Fruit fly (Drosophila melanogaster) whole organism, pupa: ENCODE measurements around the gene CG3224.

ENCODE experiments used
- CG10348 ChIP-seq: fragments of 200-800 bp; sonication (Bioruptor generic); IDR thresholded peaks from 2 replicates; pipeline ENCODE4 v1.3.6; 2022; ENCODE audit warnings: missing biosample characterization, missing genetic modification characterization
- CG12605 ChIP-seq: fragments of 200-800 bp; sonication (Bioruptor generic); IDR thresholded peaks from 2 replicates; pipeline ENCODE4 v1.3.6; 2022; ENCODE audit warnings: missing biosample characterization, missing genetic modification characterization
- CG13204 ChIP-seq: fragments of 200-800 bp; sonication (Bioruptor generic); optimal IDR thresholded peaks from 2 replicates; lab custom pipeline; 2018; ENCODE audit warnings: missing biosample characterization, mild to moderate bottlenecking, missing genetic modification characterization, moderate library complexity
- CG14655 ChIP-seq: fragments of 200-800 bp; sonication (Bioruptor generic); optimal IDR thresholded peaks from 3 replicates; lab custom pipeline; 2017; ENCODE audit warnings: mild to moderate bottlenecking, missing biosample characterization, missing genetic modification reagents, missing genetic modification characterization
- CG15710 ChIP-seq: fragments of 200-800 bp; sonication (Bioruptor generic); optimal IDR thresholded peaks from 2 replicates; lab custom pipeline; 2018; ENCODE audit warnings: missing biosample characterization, mild to moderate bottlenecking, missing genetic modification characterization, moderate library complexity
- CG17806 ChIP-seq: fragments of 200-800 bp; sonication (Bioruptor generic); optimal IDR thresholded peaks from 2 replicates; lab custom pipeline; 2018; ENCODE audit warnings: missing biosample characterization, mild to moderate bottlenecking, missing genetic modification characterization, moderate library complexity
- CG32121 ChIP-seq: fragments of 200-800 bp; sonication (Bioruptor generic); IDR thresholded peaks from 2 replicates; pipeline ENCODE4 v1.3.6; 2022; ENCODE audit warnings: missing biosample characterization, missing genetic modification characterization
- CG34367 ChIP-seq: fragments of 200-800 bp; sonication (Bioruptor generic); optimal IDR thresholded peaks from 2 replicates; lab custom pipeline; 2018; ENCODE audit warnings: missing biosample characterization, mild to moderate bottlenecking, missing genetic modification characterization
- CG4496 ChIP-seq: fragments of 200-800 bp; sonication (Bioruptor generic); IDR thresholded peaks from 3 replicates; pipeline ENCODE4 v1.3.6; 2022; ENCODE audit warnings: missing biosample characterization, missing genetic modification characterization
- CG8159 ChIP-seq: fragments of 200-800 bp; sonication (Bioruptor generic); optimal IDR thresholded peaks from 3 replicates; lab custom pipeline; 2018; ENCODE audit warnings: missing biosample characterization, mild to moderate bottlenecking, missing genetic modification characterization, moderate library complexity
- CG8301 ChIP-seq: fragments of 200-800 bp; sonication (Bioruptor generic); optimal IDR thresholded peaks from 2 replicates; lab custom pipeline; 2018; ENCODE audit warnings: missing biosample characterization, mild to moderate bottlenecking, missing genetic modification characterization
- CG9948 ChIP-seq: fragments of 200-800 bp; sonication (Bioruptor generic); optimal IDR thresholded peaks from 2 replicates; lab custom pipeline; 2018; ENCODE audit warnings: missing biosample characterization, mild to moderate bottlenecking, missing genetic modification characterization, moderate library complexity
- D1 ChIP-seq: fragments of 200-800 bp; sonication (Bioruptor generic); optimal IDR thresholded peaks from 2 replicates; lab custom pipeline; 2018; ENCODE audit warnings: missing biosample characterization, mild to moderate bottlenecking, missing genetic modification characterization, moderate library complexity
- EcR ChIP-seq: fragments of 200-800 bp; sonication (Bioruptor generic); optimal IDR thresholded peaks from 3 replicates; lab custom pipeline; 2019; ENCODE audit warnings: missing biosample characterization, missing genetic modification characterization, mild to moderate bottlenecking, moderate library complexity, missing genetic modification reagents
- Ets98B ChIP-seq: fragments of 200-800 bp; sonication (Bioruptor generic); IDR thresholded peaks from 2 replicates; pipeline ENCODE4 v1.3.6; 2022; ENCODE audit warnings: missing biosample characterization, missing genetic modification characterization
- Pif1A ChIP-seq: fragments of 200-800 bp; sonication (Bioruptor generic); optimal IDR thresholded peaks from 3 replicates; lab custom pipeline; 2016; ENCODE audit warnings: missing biosample characterization, missing genetic modification characterization
- Pif1B ChIP-seq: fragments of 200-800 bp; sonication (Bioruptor generic); optimal IDR thresholded peaks from 3 replicates; lab custom pipeline; 2016; ENCODE audit warnings: missing biosample characterization, missing genetic modification characterization
- Snoo ChIP-seq: fragments of 200-800 bp; sonication (Bioruptor generic); optimal IDR thresholded peaks from 3 replicates; lab custom pipeline; 2017; ENCODE audit warnings: missing biosample characterization, mild to moderate bottlenecking, missing genetic modification characterization, inconsistent platforms
- fd96Ca ChIP-seq: fragments of 200-800 bp; sonication (Bioruptor generic); IDR thresholded peaks from 3 replicates; pipeline ENCODE4 v1.3.6; 2022; ENCODE audit warnings: missing biosample characterization, missing genetic modification characterization
- gl ChIP-seq: fragments of 200-800 bp; sonication (Bioruptor generic); optimal IDR thresholded peaks from 2 replicates; lab custom pipeline; 2018; ENCODE audit warnings: missing biosample characterization, mild to moderate bottlenecking, missing genetic modification characterization
- rn ChIP-seq: fragments of 200-800 bp; sonication (Bioruptor generic); IDR thresholded peaks from 2 replicates; pipeline ENCODE4 v1.3.6; 2022; ENCODE audit warnings: missing biosample characterization, missing genetic modification characterization

The CG3224 gene

DNA sequence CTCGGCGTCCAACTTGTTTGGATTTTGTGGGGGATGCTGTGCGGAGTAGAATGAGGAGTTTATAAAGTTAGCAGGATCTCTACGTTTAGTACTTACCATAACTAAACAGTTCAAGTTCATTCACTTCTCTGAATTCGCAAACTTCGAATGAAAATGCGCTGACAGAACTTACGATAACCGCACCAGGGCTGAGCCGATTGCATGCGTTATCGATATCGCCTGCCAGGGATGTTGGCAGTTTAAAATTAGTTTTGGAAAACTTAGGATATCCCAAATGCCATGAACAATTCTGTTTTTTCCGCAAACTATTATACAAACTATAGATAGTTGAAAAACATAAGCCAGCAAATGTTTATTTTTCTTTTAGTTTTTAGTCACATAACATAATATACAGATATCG lies 26.0 kb upstream of the CG3224 start, which contains the start of gene CG44303:
CG44303 (minus strand) TSS at position 154 of the 400 bp plus-strand sequence.
- TF ChIP-seq CG15710 (no peak), EcR (GFP tag; lab: Kevin White, UChicago) (peak; percentile 43)

DNA sequence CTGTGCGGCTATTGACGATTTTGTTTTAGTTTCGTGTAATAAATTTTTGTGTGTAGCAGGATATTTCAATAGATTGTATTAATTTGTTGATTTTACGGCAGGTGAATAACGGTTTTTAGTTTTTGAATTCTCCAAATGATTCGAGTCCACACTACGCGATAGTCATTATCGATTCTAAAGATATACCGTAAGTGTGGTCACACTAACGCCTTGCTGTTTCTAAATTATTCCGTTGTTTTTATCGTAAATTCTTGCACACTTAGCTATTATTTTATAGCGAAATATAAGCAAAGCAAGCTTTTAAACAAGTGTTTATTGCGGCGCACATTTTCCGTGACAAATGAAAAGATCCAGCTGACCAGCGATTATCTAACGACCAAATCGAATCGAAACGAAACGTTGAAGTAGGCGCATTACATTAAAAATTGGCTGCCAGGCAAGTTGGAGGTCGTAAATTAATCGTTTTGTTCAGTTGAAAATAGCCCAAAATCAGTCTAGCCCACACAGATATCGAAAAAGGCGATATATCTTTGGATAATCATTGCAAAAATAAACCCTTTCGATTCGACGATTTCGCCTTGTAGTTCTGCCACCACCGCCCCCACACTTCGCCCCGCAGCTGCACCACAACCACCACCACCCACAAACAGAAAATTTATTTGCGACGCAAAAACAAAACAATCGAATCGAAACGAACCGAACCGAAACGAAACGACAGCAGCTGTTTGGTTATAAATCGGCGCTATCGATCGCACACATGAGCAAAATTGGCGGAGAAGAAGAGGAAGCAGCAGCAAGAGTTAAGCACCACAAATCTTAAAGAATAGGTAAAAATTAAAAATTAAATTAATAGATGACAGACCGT lies 22.6 kb upstream of the CG3224 start, which contains the start of gene Pink1:
Pink1 (plus strand) TSS at position 164 of the 865 bp plus-strand sequence.
- no peak for TF ChIP-seq CG13204 (GFP tag; lab: Kevin White, UChicago)
- no peak for TF ChIP-seq Pif1B (GFP tag; lab: Kevin White, UChicago)
- no peak for TF ChIP-seq D1 (tag; lab: Kevin White, UChicago)
- TF ChIP-seq CG10348 (GFP tag; lab: Robert Waterston, UW), result no peak
- no peak for TF ChIP-seq CG17806 (tag; lab: Kevin White, UChicago)
- no peak for TF ChIP-seq CG34367 (tag; lab: Kevin White, UChicago)
- no peak for TF ChIP-seq Snoo (tag; lab: Kevin White, UChicago)
- no peak for TF ChIP-seq fd96Ca (GFP tag; lab: Robert Waterston, UW)

DNA sequence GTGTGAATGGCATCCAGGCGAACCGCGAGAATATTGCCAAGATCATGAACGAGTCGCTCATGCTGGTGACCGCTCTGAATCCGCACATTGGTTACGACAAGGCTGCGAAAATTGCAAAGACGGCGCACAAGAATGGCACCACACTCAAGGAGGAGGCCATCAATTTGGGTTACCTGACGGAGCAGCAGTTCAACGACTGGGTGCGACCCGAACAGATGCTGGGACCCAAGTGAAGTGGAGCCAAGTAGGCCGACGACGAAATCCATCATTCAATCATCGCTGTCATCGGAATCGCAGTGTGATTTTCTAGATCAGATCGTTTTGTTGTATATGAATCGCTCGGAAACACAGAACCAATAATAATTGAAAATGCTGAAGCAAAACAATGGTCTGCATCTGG lies 20.2 kb upstream of the CG3224 start, which contains the start of gene Fum2:
Fum2 (plus strand) TSS at position 301 of the 400 bp plus-strand sequence.
- TF ChIP-seq rn (GFP tag; lab: Robert Waterston, UW) (no peak), CG9948 (tag; lab: Kevin White, UChicago) (no peak)

DNA sequence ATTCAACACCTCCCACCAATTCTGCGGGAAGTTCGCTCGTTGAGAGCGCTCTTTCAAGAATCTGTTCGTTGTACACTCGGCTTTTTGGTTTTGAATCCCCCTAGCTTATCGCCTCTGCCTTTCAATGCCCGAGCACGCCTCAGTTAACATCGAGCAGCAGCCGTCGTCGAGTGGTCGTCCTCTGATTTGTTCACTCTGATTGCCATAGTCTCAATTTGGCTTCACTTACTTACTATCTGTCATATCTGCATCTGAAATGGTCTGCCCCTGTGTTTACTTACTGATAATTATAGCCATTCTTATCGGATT lies 18.2 kb upstream of the CG3224 start:
- TF ChIP-seq Snoo (tag; lab: Kevin White, UChicago) (no peak), EcR (GFP tag; lab: Kevin White, UChicago) (peak; percentile 43), D1 (tag; lab: Kevin White, UChicago) (no peak)

DNA sequence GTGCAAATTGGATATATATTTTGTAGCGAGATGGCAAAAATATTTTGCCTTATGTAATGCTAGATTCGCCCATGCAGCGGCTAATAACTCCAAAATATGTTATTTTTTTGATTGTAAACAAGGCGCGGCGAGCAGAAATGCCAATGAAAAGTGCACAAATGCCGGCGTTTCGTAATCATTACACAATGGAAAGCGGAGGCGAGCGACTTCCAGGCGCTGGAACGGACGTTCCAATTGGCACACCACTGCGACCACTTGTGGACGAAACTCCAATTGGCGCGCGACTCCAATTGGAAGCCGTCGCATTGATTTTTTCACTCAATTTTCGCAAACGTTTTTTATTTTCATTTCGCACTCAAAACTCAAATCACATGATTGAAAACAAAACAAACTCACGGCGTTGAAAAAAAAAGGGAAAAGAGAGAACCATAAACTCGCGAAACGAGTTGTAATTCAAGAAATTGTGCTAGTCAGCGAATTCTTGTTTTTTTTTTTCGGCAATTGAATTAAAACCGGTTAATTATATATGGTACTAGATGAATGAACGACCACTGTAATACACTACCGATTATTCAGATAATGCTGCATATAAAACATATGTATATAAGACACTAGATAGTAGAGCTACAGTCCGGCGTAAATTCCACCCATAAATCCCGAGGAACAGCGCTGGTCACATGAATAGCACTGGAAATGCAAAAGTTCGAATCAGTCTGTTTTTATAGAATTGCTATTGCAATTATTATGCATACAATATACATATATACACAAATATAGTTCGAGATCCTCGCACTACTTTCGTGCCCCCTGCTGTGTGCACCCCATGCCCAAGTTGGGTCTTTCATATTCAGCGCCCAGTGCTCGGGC lies 17.6 kb upstream of the CG3224 start, which contains the start of gene ND-ASHI:
ND-ASHI (minus strand) TSS at position 484 of the 867 bp plus-strand sequence.
- peak; percentile 61 for TF ChIP-seq EcR (GFP tag; lab: Kevin White, UChicago)
- peak; percentile 97 for TF ChIP-seq CG12605 (GFP tag; lab: Robert Waterston, UW)
- TF ChIP-seq CG8159, result peak; percentile 96
- peak; percentile 97 for TF ChIP-seq Pif1A
- peak; percentile 92 for TF ChIP-seq gl (tag; lab: Kevin White, UChicago)
- peak; percentile 97 for TF ChIP-seq CG8301 (tag; lab: Kevin White, UChicago)
- peak; percentile 99 for TF ChIP-seq CG4496 (GFP tag; lab: Robert Waterston, UW)
- peak; percentile 96 for TF ChIP-seq Snoo (tag; lab: Kevin White, UChicago)
- peak; percentile 97 for TF ChIP-seq CG14655 (GFP tag; lab: Kevin White, UChicago)
- peak; percentile 95 for TF ChIP-seq CG9948 (tag; lab: Kevin White, UChicago)
- TF ChIP-seq Pif1B (GFP tag; lab: Kevin White, UChicago), result peak; percentile 96
- peak; percentile 95 for TF ChIP-seq CG17806 (tag; lab: Kevin White, UChicago)
- peak; percentile 98 for TF ChIP-seq fd96Ca (GFP tag; lab: Robert Waterston, UW)
- TF ChIP-seq CG32121, result peak; percentile 97
- TF ChIP-seq Ets98B, result peak; percentile 98
- TF ChIP-seq CG15710, result peak; percentile 97
- no peak for TF ChIP-seq D1 (tag; lab: Kevin White, UChicago)
- TF ChIP-seq CG13204 (GFP tag; lab: Kevin White, UChicago), result peak; percentile 93
- peak; percentile 92 for TF ChIP-seq rn (GFP tag; lab: Robert Waterston, UW)
- peak; percentile 89 for TF ChIP-seq CG10348 (GFP tag; lab: Robert Waterston, UW)
- TF ChIP-seq CG34367 (tag; lab: Kevin White, UChicago), result peak; percentile 97

DNA sequence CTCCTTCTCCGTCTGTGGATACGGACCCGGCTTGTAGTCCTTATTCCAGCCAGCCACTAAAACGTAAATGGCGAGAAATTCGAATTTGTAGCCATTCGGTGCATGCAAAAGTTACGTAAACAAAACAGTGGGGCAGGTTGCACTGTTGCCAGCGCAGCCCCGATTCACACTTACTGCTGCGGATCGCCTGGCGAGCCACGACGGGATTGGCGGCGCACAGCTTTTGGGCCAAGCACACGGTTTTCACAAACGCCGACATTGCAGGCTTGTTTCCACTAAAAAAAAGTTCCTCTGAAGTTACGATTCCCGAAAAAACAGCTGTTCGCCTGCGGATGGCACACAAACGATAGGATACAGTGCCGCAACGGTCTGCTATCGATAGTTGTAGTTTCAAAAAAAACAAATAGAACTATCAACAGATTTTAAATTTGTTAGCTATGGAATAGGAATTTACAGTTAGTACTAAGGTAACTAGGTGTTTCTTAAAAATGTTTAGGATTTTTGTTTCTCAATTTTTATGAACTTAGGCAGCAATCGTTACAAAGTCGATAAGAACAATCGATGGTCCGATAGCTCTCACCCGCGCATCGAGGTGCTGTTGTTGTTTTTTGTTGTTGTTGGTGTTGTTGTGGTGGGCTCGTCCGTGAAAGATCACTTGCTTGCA lies 16.7 kb upstream of the CG3224 start, which contains the start of gene Fum1:
Fum1 (plus strand) TSS at position 599 of the 664 bp plus-strand sequence.
- TF ChIP-seq CG4496 (GFP tag; lab: Robert Waterston, UW), result no peak
- no peak for TF ChIP-seq CG8301 (tag; lab: Kevin White, UChicago)
- no peak for TF ChIP-seq rn (GFP tag; lab: Robert Waterston, UW)
- TF ChIP-seq gl (tag; lab: Kevin White, UChicago), result no peak
- no peak for TF ChIP-seq CG15710
- no peak for TF ChIP-seq CG17806 (tag; lab: Kevin White, UChicago)
- no peak for TF ChIP-seq fd96Ca (GFP tag; lab: Robert Waterston, UW)
- no peak for TF ChIP-seq CG8159
- no peak for TF ChIP-seq CG14655 (GFP tag; lab: Kevin White, UChicago)
